Worm (Caenorhabditis elegans) whole organism, early embryonic: ENCODE results near the gene uaf-2.

Source experiments
- B0310.2 ChIP-seq: sonication (generic microtip); optimal IDR thresholded peaks from 2 replicates; lab custom pipeline; 2016; ENCODE audit warnings: mild to moderate bottlenecking, missing genetic modification characterization, missing compliant biosample characterization
- F13C5.2 ChIP-seq: sonication (generic microtip); optimal IDR thresholded peaks from 2 replicates; lab custom pipeline; 2017; ENCODE audit warnings: mild to moderate bottlenecking, missing genetic modification characterization, inconsistent platforms, missing compliant biosample characterization
- aly-1 ChIP-seq: sonication (generic microtip); optimal IDR thresholded peaks from 2 replicates; lab custom pipeline; 2016; ENCODE audit warnings: missing genetic modification characterization, missing compliant biosample characterization
- ama-1 ChIP-seq: fragments of 150-350 bp; optimal IDR thresholded peaks from 2 replicates; lab custom pipeline; 2014
- ceh-13 ChIP-seq: fragments of 200-800 bp; sonication (Bioruptor generic); optimal IDR thresholded peaks from 2 replicates; lab custom pipeline; 2018; ENCODE audit warnings: mild to moderate bottlenecking, missing genetic modification characterization, missing compliant biosample characterization
- ceh-36 ChIP-seq: sonication (generic microtip); optimal IDR thresholded peaks from 2 replicates; lab custom pipeline; 2016; ENCODE audit warnings: missing genetic modification characterization, inconsistent platforms, missing compliant biosample characterization
- ets-7 ChIP-seq: sonication (generic microtip); optimal IDR thresholded peaks from 2 replicates; lab custom pipeline; 2016; ENCODE audit warnings: missing genotype, missing genetic modification characterization, missing compliant biosample characterization
- flt-1 ChIP-seq: fragments of 200-800 bp; sonication (Bioruptor generic); IDR thresholded peaks from 2 replicates; pipeline ENCODE4 v1.3.6; 2022; ENCODE audit warnings: missing genetic modification characterization, missing compliant biosample characterization
- hmbx-1 ChIP-seq: sonication (generic microtip); optimal IDR thresholded peaks from 2 replicates; lab custom pipeline; 2016; ENCODE audit warnings: mild to moderate bottlenecking, missing genetic modification characterization, missing compliant biosample characterization
- hmg-4 ChIP-seq: fragments of 200-800 bp; sonication (Bioruptor generic); optimal IDR thresholded peaks from 2 replicates; lab custom pipeline; 2018; ENCODE audit warnings: mild to moderate bottlenecking, missing genetic modification characterization, missing compliant biosample characterization
- hnd-1 ChIP-seq: sonication (generic microtip); optimal IDR thresholded peaks from 2 replicates; lab custom pipeline; 2016; ENCODE audit warnings: missing genetic modification characterization, missing compliant biosample characterization
- pes-1 ChIP-seq: fragments of 200-800 bp; sonication (Bioruptor generic); IDR thresholded peaks from 2 replicates; pipeline ENCODE4 v1.3.6; 2022; ENCODE audit warnings: missing genetic modification reagents, missing genetic modification characterization, missing compliant biosample characterization
- scrt-1 ChIP-seq: fragments of 200-800 bp; sonication (Bioruptor generic); IDR thresholded peaks from 2 replicates; pipeline ENCODE4 v1.3.6; 2022; ENCODE audit warnings: missing genetic modification characterization, missing compliant biosample characterization
- sea-1 ChIP-seq: fragments of 200-800 bp; sonication (Bioruptor generic); conservative IDR thresholded peaks from 2 replicates; pipeline ENCODE4 v1.3.6; 2022; ENCODE audit warnings: missing genetic modification characterization, missing compliant biosample characterization
- tbx-11 ChIP-seq: fragments of 200-800 bp; sonication (Bioruptor generic); IDR thresholded peaks from 2 replicates; pipeline ENCODE4 v1.3.6; 2022; ENCODE audit warnings: missing genetic modification characterization, missing compliant biosample characterization
- tbx-37 ChIP-seq: fragments of 200-800 bp; sonication (Bioruptor generic); conservative IDR thresholded peaks from 2 replicates; pipeline ENCODE4 v1.3.6; 2022; ENCODE audit warnings: missing genetic modification reagents, missing genetic modification characterization, missing compliant biosample characterization
- tra-4 ChIP-seq: sonication (generic microtip); optimal IDR thresholded peaks from 2 replicates; lab custom pipeline; 2017; ENCODE audit warnings: missing genetic modification characterization, missing compliant biosample characterization

The uaf-2 gene

ce11 chrIV:17150418-17150817 is 31.9 kb upstream of the uaf-2 start:
- TF ChIP-seq ama-1 (lab: Kevin White, UChicago), result no peak

ce11 chrIV:17131035-17131595 is 12.5 kb upstream of the uaf-2 start, which contains the start of the genes Y116A8C.37 and Y116A8C.38:
Y116A8C.37 (minus strand) TSS chrIV:17131135.
Y116A8C.38 (plus strand) TSS chrIV:17131545.
- TF ChIP-seq ets-7 (tag; lab: Kevin White, UChicago) (no peak), scrt-1 (GFP tag; lab: Robert Waterston, UW) (no peak), tra-4 (tag; lab: Kevin White, UChicago) (no peak), flt-1 (no peak), pes-1 (GFP tag; lab: Robert Waterston, UW) (no peak), hnd-1 (no peak), hmg-4 (GFP tag; lab: Kevin White, UChicago) (no peak), aly-1 (tag; lab: Kevin White, UChicago) (no peak), sea-1 (GFP tag; lab: Robert Waterston, UW) (no peak), ama-1 (lab: Kevin White, UChicago) (no peak), tbx-11 (GFP tag; lab: Robert Waterston, UW) (no peak), ceh-13 (GFP tag; lab: Kevin White, UChicago) (no peak), tbx-37 (GFP tag; lab: Robert Waterston, UW) (no peak), F13C5.2 (tag; lab: Kevin White, UChicago) (no peak), B0310.2 (tag; lab: Kevin White, UChicago) (no peak), hmbx-1 (no peak), ceh-36 (no peak)

ce11 chrIV:17126512-17126911 is 7.9 kb upstream of the uaf-2 start:
- TF ChIP-seq ceh-13 (GFP tag; lab: Kevin White, UChicago), result no peak
- TF ChIP-seq hmg-4 (GFP tag; lab: Kevin White, UChicago), result no peak
- TF ChIP-seq pes-1 (GFP tag; lab: Robert Waterston, UW), result no peak
- no peak for TF ChIP-seq tbx-11 (GFP tag; lab: Robert Waterston, UW)
- TF ChIP-seq ama-1 (lab: Kevin White, UChicago), result no peak
- no peak for TF ChIP-seq ceh-36
- TF ChIP-seq ets-7 (tag; lab: Kevin White, UChicago), result no peak
- TF ChIP-seq aly-1 (tag; lab: Kevin White, UChicago), result no peak
- no peak for TF ChIP-seq flt-1
- TF ChIP-seq sea-1 (GFP tag; lab: Robert Waterston, UW), result no peak
- no peak for TF ChIP-seq hmbx-1
- no peak; the same call in 1 of the 2 replicates for TF ChIP-seq tbx-37 (GFP tag; lab: Robert Waterston, UW)
- TF ChIP-seq B0310.2 (tag; lab: Kevin White, UChicago), result no peak
- no peak for TF ChIP-seq F13C5.2 (tag; lab: Kevin White, UChicago)
- no peak for TF ChIP-seq scrt-1 (GFP tag; lab: Robert Waterston, UW)
- TF ChIP-seq tra-4 (tag; lab: Kevin White, UChicago), result no peak
- no peak for TF ChIP-seq hnd-1

- TF ChIP-seq hnd-1 (no peak), ceh-36 (no peak), hmbx-1 (no peak), tbx-11 (GFP tag; lab: Robert Waterston, UW) (no peak), hmg-4 (GFP tag; lab: Kevin White, UChicago) (no peak)
These were observed 7.4 kb upstream of the uaf-2 start for ce11 chrIV:17125967-17126366.

ce11 chrIV:17121058-17121773 is 2.6 kb upstream of the uaf-2 start:
- no peak for TF ChIP-seq hmg-4 (GFP tag; lab: Kevin White, UChicago)
- no peak for TF ChIP-seq tbx-11 (GFP tag; lab: Robert Waterston, UW)
- no peak for TF ChIP-seq ets-7 (tag; lab: Kevin White, UChicago)
- no peak for TF ChIP-seq flt-1
- TF ChIP-seq hmbx-1, result no peak
- no peak for TF ChIP-seq sea-1 (GFP tag; lab: Robert Waterston, UW)
- TF ChIP-seq B0310.2 (tag; lab: Kevin White, UChicago), result no peak
- TF ChIP-seq pes-1 (GFP tag; lab: Robert Waterston, UW), result no peak

- TF ChIP-seq tbx-11 (GFP tag; lab: Robert Waterston, UW) (no peak), tra-4 (tag; lab: Kevin White, UChicago) (no peak), ceh-36 (no peak), ets-7 (tag; lab: Kevin White, UChicago) (no peak), pes-1 (GFP tag; lab: Robert Waterston, UW) (no peak), B0310.2 (tag; lab: Kevin White, UChicago) (no peak), F13C5.2 (tag; lab: Kevin White, UChicago) (no peak), aly-1 (tag; lab: Kevin White, UChicago) (no peak), scrt-1 (GFP tag; lab: Robert Waterston, UW) (no peak), hnd-1 (no peak), hmbx-1 (no peak), ceh-13 (GFP tag; lab: Kevin White, UChicago) (no peak), flt-1 (no peak), tbx-37 (GFP tag; lab: Robert Waterston, UW) (no peak), hmg-4 (GFP tag; lab: Kevin White, UChicago) (no peak), ama-1 (lab: Kevin White, UChicago) (no peak), sea-1 (GFP tag; lab: Robert Waterston, UW) (no peak)
These were observed 593 bp upstream of the uaf-2 start, which contains the start of gene itsn-1 for ce11 chrIV:17118987-17119732. itsn-1 (plus strand) TSS chrIV:17119682.
